Fruit fly (Drosophila melanogaster) whole organism, pupa: ENCODE results near the gene Rcd2.

Experiments
- CG10348 ChIP-seq: fragments of 200-800 bp; sonication (Bioruptor generic); IDR thresholded peaks from 2 replicates; pipeline ENCODE4 v1.3.6; 2022; ENCODE audit warnings: missing biosample characterization, missing genetic modification characterization
- CG12605 ChIP-seq: fragments of 200-800 bp; sonication (Bioruptor generic); IDR thresholded peaks from 2 replicates; pipeline ENCODE4 v1.3.6; 2022; ENCODE audit warnings: missing biosample characterization, missing genetic modification characterization
- CG13204 ChIP-seq: fragments of 200-800 bp; sonication (Bioruptor generic); optimal IDR thresholded peaks from 2 replicates; lab custom pipeline; 2018; ENCODE audit warnings: missing biosample characterization, mild to moderate bottlenecking, missing genetic modification characterization, moderate library complexity
- CG14655 ChIP-seq: fragments of 200-800 bp; sonication (Bioruptor generic); optimal IDR thresholded peaks from 3 replicates; lab custom pipeline; 2017; ENCODE audit warnings: mild to moderate bottlenecking, missing biosample characterization, missing genetic modification reagents, missing genetic modification characterization
- CG15710 ChIP-seq: fragments of 200-800 bp; sonication (Bioruptor generic); optimal IDR thresholded peaks from 2 replicates; lab custom pipeline; 2018; ENCODE audit warnings: missing biosample characterization, mild to moderate bottlenecking, missing genetic modification characterization, moderate library complexity
- CG17806 ChIP-seq: fragments of 200-800 bp; sonication (Bioruptor generic); optimal IDR thresholded peaks from 2 replicates; lab custom pipeline; 2018; ENCODE audit warnings: missing biosample characterization, mild to moderate bottlenecking, missing genetic modification characterization, moderate library complexity
- CG32121 ChIP-seq: fragments of 200-800 bp; sonication (Bioruptor generic); IDR thresholded peaks from 2 replicates; pipeline ENCODE4 v1.3.6; 2022; ENCODE audit warnings: missing biosample characterization, missing genetic modification characterization
- CG34367 ChIP-seq: fragments of 200-800 bp; sonication (Bioruptor generic); optimal IDR thresholded peaks from 2 replicates; lab custom pipeline; 2018; ENCODE audit warnings: missing biosample characterization, mild to moderate bottlenecking, missing genetic modification characterization
- CG4496 ChIP-seq: fragments of 200-800 bp; sonication (Bioruptor generic); IDR thresholded peaks from 3 replicates; pipeline ENCODE4 v1.3.6; 2022; ENCODE audit warnings: missing biosample characterization, missing genetic modification characterization
- CG8159 ChIP-seq: fragments of 200-800 bp; sonication (Bioruptor generic); optimal IDR thresholded peaks from 3 replicates; lab custom pipeline; 2018; ENCODE audit warnings: missing biosample characterization, mild to moderate bottlenecking, missing genetic modification characterization, moderate library complexity
- CG8301 ChIP-seq: fragments of 200-800 bp; sonication (Bioruptor generic); optimal IDR thresholded peaks from 2 replicates; lab custom pipeline; 2018; ENCODE audit warnings: missing biosample characterization, mild to moderate bottlenecking, missing genetic modification characterization
- CG9948 ChIP-seq: fragments of 200-800 bp; sonication (Bioruptor generic); optimal IDR thresholded peaks from 2 replicates; lab custom pipeline; 2018; ENCODE audit warnings: missing biosample characterization, mild to moderate bottlenecking, missing genetic modification characterization, moderate library complexity
- D1 ChIP-seq: fragments of 200-800 bp; sonication (Bioruptor generic); optimal IDR thresholded peaks from 2 replicates; lab custom pipeline; 2018; ENCODE audit warnings: missing biosample characterization, mild to moderate bottlenecking, missing genetic modification characterization, moderate library complexity
- EcR ChIP-seq: fragments of 200-800 bp; sonication (Bioruptor generic); optimal IDR thresholded peaks from 3 replicates; lab custom pipeline; 2019; ENCODE audit warnings: missing biosample characterization, missing genetic modification characterization, mild to moderate bottlenecking, moderate library complexity, missing genetic modification reagents
- Ets98B ChIP-seq: fragments of 200-800 bp; sonication (Bioruptor generic); IDR thresholded peaks from 2 replicates; pipeline ENCODE4 v1.3.6; 2022; ENCODE audit warnings: missing biosample characterization, missing genetic modification characterization
- Pif1A ChIP-seq: fragments of 200-800 bp; sonication (Bioruptor generic); optimal IDR thresholded peaks from 3 replicates; lab custom pipeline; 2016; ENCODE audit warnings: missing biosample characterization, missing genetic modification characterization
- Pif1B ChIP-seq: fragments of 200-800 bp; sonication (Bioruptor generic); optimal IDR thresholded peaks from 3 replicates; lab custom pipeline; 2016; ENCODE audit warnings: missing biosample characterization, missing genetic modification characterization
- Snoo ChIP-seq: fragments of 200-800 bp; sonication (Bioruptor generic); optimal IDR thresholded peaks from 3 replicates; lab custom pipeline; 2017; ENCODE audit warnings: missing biosample characterization, mild to moderate bottlenecking, missing genetic modification characterization, inconsistent platforms
- fd96Ca ChIP-seq: fragments of 200-800 bp; sonication (Bioruptor generic); IDR thresholded peaks from 3 replicates; pipeline ENCODE4 v1.3.6; 2022; ENCODE audit warnings: missing biosample characterization, missing genetic modification characterization
- gl ChIP-seq: fragments of 200-800 bp; sonication (Bioruptor generic); optimal IDR thresholded peaks from 2 replicates; lab custom pipeline; 2018; ENCODE audit warnings: missing biosample characterization, mild to moderate bottlenecking, missing genetic modification characterization
- rn ChIP-seq: fragments of 200-800 bp; sonication (Bioruptor generic); IDR thresholded peaks from 2 replicates; pipeline ENCODE4 v1.3.6; 2022; ENCODE audit warnings: missing biosample characterization, missing genetic modification characterization

The Rcd2 gene

DNA sequence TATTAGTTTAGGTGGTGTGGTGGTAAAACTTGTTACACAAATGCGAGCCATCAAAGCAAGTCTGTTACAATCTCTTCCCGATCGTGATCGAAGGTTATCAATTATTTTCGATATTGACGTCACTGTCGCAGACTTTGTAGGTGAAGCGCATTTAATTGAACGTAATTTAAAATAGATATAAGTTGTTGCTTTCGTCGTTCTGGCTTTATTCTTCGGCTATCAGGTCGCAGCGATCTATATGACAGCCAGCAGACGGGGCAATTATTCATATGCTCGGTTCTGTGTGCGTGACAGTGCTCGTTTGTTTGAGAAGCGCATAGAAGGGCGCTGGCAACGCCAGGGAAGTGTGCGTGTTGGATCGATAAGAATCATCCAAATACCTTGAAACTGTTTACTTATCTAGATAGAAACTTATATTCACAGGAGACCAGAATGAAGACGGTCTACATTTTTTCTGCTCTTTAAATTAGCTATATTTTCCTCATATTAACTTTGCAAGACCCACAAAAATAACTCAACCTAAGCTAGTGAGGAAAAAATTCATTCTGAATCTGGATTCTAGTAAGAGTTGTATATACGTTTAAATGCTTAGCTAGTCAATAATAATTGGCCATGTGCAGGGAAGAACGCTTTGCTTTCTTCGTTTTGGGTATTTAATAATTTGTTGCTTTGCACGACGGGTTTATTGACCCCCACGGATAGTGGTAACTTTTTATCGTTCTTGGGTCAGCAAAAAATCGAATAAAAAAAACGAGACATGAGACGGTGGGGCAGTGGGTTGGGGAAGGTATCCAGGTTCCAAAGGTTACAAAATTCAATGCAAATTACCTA, 9.7 kb downstream of the Rcd2 start:
- no peak for TF ChIP-seq Pif1B (GFP tag; lab: Kevin White, UChicago)
- TF ChIP-seq CG14655 = no peak
- no peak for TF ChIP-seq CG4496 (GFP tag; lab: Robert Waterston, UW)
- no peak for TF ChIP-seq CG17806 (tag; lab: Kevin White, UChicago)
- no peak for TF ChIP-seq CG8159
- TF ChIP-seq Ets98B (GFP tag; lab: Robert Waterston, UW) = no peak
- TF ChIP-seq CG15710 (tag; lab: Kevin White, UChicago) = no peak
- TF ChIP-seq Pif1A (GFP tag; lab: Kevin White, UChicago) = no peak
- no peak for TF ChIP-seq gl (tag; lab: Kevin White, UChicago)
- TF ChIP-seq D1 = no peak
- no peak for TF ChIP-seq CG12605 (GFP tag; lab: Robert Waterston, UW)
- no peak for TF ChIP-seq CG32121 (GFP tag; lab: Robert Waterston, UW)
- TF ChIP-seq CG13204 (GFP tag; lab: Kevin White, UChicago) = no peak
- TF ChIP-seq CG8301 (tag; lab: Kevin White, UChicago) = no peak
- TF ChIP-seq, all 21 proteins: peak for 0

DNA sequence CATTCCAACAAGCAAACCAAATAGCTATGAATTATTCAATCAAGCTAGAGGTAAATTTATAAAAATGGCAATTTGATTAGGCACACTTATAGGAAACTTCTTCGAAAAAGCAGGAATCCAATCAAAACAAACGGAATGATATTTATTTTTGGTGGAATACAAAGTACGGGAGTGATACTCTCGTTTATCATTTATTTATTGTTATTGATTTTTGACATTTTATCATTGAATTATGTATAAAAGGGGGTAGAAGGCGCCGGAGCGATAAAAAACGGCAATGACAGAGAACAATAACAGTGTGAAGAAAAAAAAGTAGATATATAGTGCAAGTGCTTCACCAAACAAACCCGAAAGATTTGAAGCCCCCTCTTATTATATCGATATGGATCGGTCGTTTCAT, 10.3 kb downstream of the Rcd2 start:
- TF ChIP-seq gl (tag; lab: Kevin White, UChicago) (no peak), EcR (GFP tag; lab: Kevin White, UChicago) (no peak)

DNA sequence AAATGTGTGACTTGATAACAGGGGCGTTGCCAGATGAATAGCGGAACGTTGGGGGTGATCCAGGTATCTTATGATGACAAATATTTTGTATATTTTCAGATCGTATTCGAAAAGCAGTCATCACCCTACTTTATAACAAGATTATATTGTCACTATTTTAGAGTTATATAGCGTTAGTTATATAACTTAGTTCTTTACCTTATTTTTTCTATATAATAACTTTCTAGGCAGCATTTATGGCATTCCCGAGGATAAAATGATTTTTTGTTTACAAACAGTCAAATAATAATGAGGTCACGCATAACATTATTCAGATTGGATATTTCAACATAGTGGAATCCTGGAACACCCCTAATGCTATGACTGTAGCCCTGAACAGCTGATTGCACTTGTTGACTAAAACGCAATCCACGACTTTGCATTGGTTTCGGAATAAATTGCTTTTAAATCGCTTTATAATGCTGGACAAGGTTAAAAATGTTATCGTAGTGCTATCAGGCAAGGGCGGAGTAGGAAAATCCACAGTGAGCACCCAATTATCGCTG, 13.9 kb downstream of the Rcd2 start, which contains the start of gene Nubp2:
Gene Nubp2 (plus strand): TSS at position 381 of the 545 bp plus-strand sequence.
- peak; percentile 96 for TF ChIP-seq CG15710 (tag; lab: Kevin White, UChicago)
- peak; percentile 92 for TF ChIP-seq CG4496 (GFP tag; lab: Robert Waterston, UW)
- TF ChIP-seq CG34367 (tag; lab: Kevin White, UChicago) = peak; percentile 90
- TF ChIP-seq Snoo (tag; lab: Kevin White, UChicago) = peak; percentile 90
- TF ChIP-seq gl (tag; lab: Kevin White, UChicago) = peak; percentile 78
- peak; percentile 95 for TF ChIP-seq CG8159
- peak; percentile 84 for TF ChIP-seq rn (GFP tag; lab: Robert Waterston, UW)
- TF ChIP-seq CG10348 (GFP tag; lab: Robert Waterston, UW) = peak; percentile 78
- TF ChIP-seq CG12605 (GFP tag; lab: Robert Waterston, UW) = peak; percentile 72
- TF ChIP-seq D1 = peak; percentile 85
- peak; percentile 81 for TF ChIP-seq fd96Ca (GFP tag; lab: Robert Waterston, UW)
- TF ChIP-seq CG13204 (GFP tag; lab: Kevin White, UChicago) = no peak
- peak; percentile 86 for TF ChIP-seq CG32121 (GFP tag; lab: Robert Waterston, UW)
- TF ChIP-seq CG8301 (tag; lab: Kevin White, UChicago) = peak; percentile 93
- peak; percentile 4 for TF ChIP-seq EcR (GFP tag; lab: Kevin White, UChicago)
- peak; percentile 93 for TF ChIP-seq CG17806 (tag; lab: Kevin White, UChicago)
- TF ChIP-seq Ets98B (GFP tag; lab: Robert Waterston, UW) = peak; percentile 86
- peak; percentile 92 for TF ChIP-seq Pif1A (GFP tag; lab: Kevin White, UChicago)
- peak; percentile 95 for TF ChIP-seq CG9948 (tag; lab: Kevin White, UChicago)
- TF ChIP-seq CG14655 = peak; percentile 95
- TF ChIP-seq Pif1B (GFP tag; lab: Kevin White, UChicago) = peak; percentile 89
- TF ChIP-seq, all 21 proteins: peak for 20

DNA sequence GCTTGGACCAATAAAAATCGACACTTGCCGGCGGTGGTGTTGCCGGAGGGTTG, 14.2 kb downstream of the Rcd2 start, which contains the start of gene Pss:
Gene Pss (minus strand): TSS at position 32 of the 53 bp plus-strand sequence.
- TF ChIP-seq CG34367 (tag; lab: Kevin White, UChicago) (no peak), CG9948 (tag; lab: Kevin White, UChicago) (no peak)
- TF ChIP-seq, all 21 proteins: peak for 0

DNA sequence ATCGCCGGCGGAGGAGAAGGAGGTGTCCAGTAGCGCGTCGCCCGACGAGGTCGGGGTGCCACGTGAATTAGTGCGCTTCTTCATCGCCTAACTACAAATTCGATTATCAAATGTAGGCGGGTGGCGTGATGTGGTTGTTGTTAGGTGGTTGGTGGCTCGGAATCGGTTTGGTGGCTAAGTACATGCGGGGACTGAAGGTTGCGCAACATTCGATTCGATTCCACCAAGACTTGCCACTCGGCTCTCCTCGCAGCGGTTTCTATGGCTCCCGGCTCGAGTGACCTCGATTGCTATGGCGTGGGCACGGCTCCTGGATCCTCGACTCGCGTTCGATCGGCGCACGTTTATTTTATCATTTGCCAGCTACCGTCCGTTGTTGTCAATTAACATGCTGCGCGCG, 14.5 kb downstream of the Rcd2 start:
- TF ChIP-seq D1 = no peak
- TF ChIP-seq CG14655 = no peak
- TF ChIP-seq Snoo (tag; lab: Kevin White, UChicago) = no peak
- no peak for TF ChIP-seq CG17806 (tag; lab: Kevin White, UChicago)
- no peak for TF ChIP-seq CG8159
- TF ChIP-seq EcR (GFP tag; lab: Kevin White, UChicago) = no peak
- TF ChIP-seq CG12605 (GFP tag; lab: Robert Waterston, UW) = no peak
- no peak for TF ChIP-seq Ets98B (GFP tag; lab: Robert Waterston, UW)
- no peak for TF ChIP-seq CG4496 (GFP tag; lab: Robert Waterston, UW)
- TF ChIP-seq CG9948 (tag; lab: Kevin White, UChicago) = no peak
- TF ChIP-seq CG15710 (tag; lab: Kevin White, UChicago) = no peak
- no peak for TF ChIP-seq rn (GFP tag; lab: Robert Waterston, UW)
- TF ChIP-seq Pif1A (GFP tag; lab: Kevin White, UChicago) = no peak
- no peak for TF ChIP-seq CG10348 (GFP tag; lab: Robert Waterston, UW)
- no peak for TF ChIP-seq CG8301 (tag; lab: Kevin White, UChicago)
- TF ChIP-seq Pif1B (GFP tag; lab: Kevin White, UChicago) = no peak
- no peak for TF ChIP-seq CG13204 (GFP tag; lab: Kevin White, UChicago)
- no peak for TF ChIP-seq CG32121 (GFP tag; lab: Robert Waterston, UW)

DNA sequence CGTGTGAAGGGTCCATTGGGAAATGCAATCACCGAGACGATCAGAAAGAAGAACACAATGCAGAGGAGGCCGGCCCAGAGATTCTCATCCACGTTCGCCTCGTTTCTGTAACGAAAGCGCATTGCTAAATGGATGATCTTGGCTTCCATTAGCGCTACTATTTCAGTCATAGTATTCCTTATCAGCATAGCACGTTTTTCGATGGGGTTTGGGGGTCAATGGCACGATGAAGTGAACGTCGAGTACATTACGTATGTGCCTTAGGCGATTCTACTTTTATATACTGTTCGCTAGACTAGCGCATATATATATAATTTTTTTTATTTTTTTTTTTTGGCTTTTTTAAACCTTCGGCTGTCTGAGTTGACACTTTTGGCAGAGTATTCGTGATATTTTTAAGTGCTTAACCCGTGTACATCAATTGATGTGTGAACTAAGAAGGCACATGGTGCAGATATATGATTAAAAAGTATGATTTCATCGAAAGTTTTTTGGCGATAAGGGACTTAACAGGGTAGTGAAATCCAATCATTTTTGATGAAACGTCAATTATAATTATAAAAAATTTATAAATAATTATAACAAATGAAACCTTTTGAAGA, 15.7 kb downstream of the Rcd2 start:
- TF ChIP-seq CG8159 = no peak
- TF ChIP-seq CG32121 (GFP tag; lab: Robert Waterston, UW) = peak; percentile 23; the same call in 1 of the 2 replicates
